Worm (Caenorhabditis elegans): ENCODE data around the gene ttr-17.

Gene ttr-17

ce11 chrIV:11038665-11039064 lies 28.2 kb downstream of the ttr-17 start:
- TF ChIP-seq him-1 (tag; optimal IDR thresholded peaks at IDR 0.05) (no peak), dao-5 (tag; optimal IDR thresholded peaks at IDR 0.05) (no peak), W03F9.2 (tag; optimal IDR thresholded peaks at IDR 0.05) (no peak)

ce11 chrIV:11038618-11038664 lies 28.4 kb downstream of the ttr-17 start, which contains the start of gene kdin-1:
kdin-1 (plus strand) TSS chrIV:11038655.
- TF ChIP-seq him-1 (tag; optimal IDR thresholded peaks at IDR 0.05): no peak
- TF ChIP-seq W03F9.2 (tag; optimal IDR thresholded peaks at IDR 0.05): no peak
- no peak for TF ChIP-seq dao-5 (tag; optimal IDR thresholded peaks at IDR 0.05)

- TF ChIP-seq dao-5 (tag; optimal IDR thresholded peaks at IDR 0.05): no peak
- no peak for TF ChIP-seq W03F9.2 (tag; optimal IDR thresholded peaks at IDR 0.05)
- no peak for TF ChIP-seq him-1 (tag; optimal IDR thresholded peaks at IDR 0.05)
Measured at ce11 chrIV:11038218-11038617, 28.6 kb downstream of the ttr-17 start.

ce11 chrIV:11037118-11037719 lies 29.6 kb downstream of the ttr-17 start:
- TF ChIP-seq dao-5 (tag; optimal IDR thresholded peaks at IDR 0.05) (no peak), W03F9.2 (tag; optimal IDR thresholded peaks at IDR 0.05) (no peak), him-1 (tag; optimal IDR thresholded peaks at IDR 0.05) (no peak)

- TF ChIP-seq him-1 (tag; optimal IDR thresholded peaks at IDR 0.05) (no peak), W03F9.2 (tag; optimal IDR thresholded peaks at IDR 0.05) (peak; percentile 71)
Measured at ce11 chrIV:11036222-11036621, 30.6 kb downstream of the ttr-17 start, which contains the start of gene fkb-1. fkb-1 (plus strand) TSS chrIV:11036582.

ce11 chrIV:11032288-11032687 lies 34.5 kb downstream of the ttr-17 start, which contains the start of gene hrg-6:
hrg-6 (plus strand) TSS chrIV:11032588.
- TF ChIP-seq dao-5 (tag; optimal IDR thresholded peaks at IDR 0.05) (no peak), W03F9.2 (tag; optimal IDR thresholded peaks at IDR 0.05) (no peak)

ce11 chrIV:11031640-11032039 lies 35.2 kb downstream of the ttr-17 start:
- TF ChIP-seq dao-5 (tag; optimal IDR thresholded peaks at IDR 0.05) (no peak), him-1 (tag; optimal IDR thresholded peaks at IDR 0.05) (no peak), W03F9.2 (tag; optimal IDR thresholded peaks at IDR 0.05) (no peak)

- TF ChIP-seq W03F9.2 (tag; optimal IDR thresholded peaks at IDR 0.05) (no peak), dao-5 (tag; optimal IDR thresholded peaks at IDR 0.05) (no peak), him-1 (tag; optimal IDR thresholded peaks at IDR 0.05) (no peak)
Measured at ce11 chrIV:11030893-11031292, 35.9 kb downstream of the ttr-17 start, which contains the start of gene hrg-4. hrg-4 (minus strand) TSS chrIV:11030993.

- no peak for TF ChIP-seq him-1 (tag; optimal IDR thresholded peaks at IDR 0.05)
- no peak for TF ChIP-seq dao-5 (tag; optimal IDR thresholded peaks at IDR 0.05)
- no peak for TF ChIP-seq W03F9.2 (tag; optimal IDR thresholded peaks at IDR 0.05)
Measured at ce11 chrIV:11030117-11030516, 36.7 kb downstream of the ttr-17 start.

ce11 chrIV:11029412-11029811 lies 37.4 kb downstream of the ttr-17 start, which contains the start of gene hrg-5:
hrg-5 (minus strand) TSS chrIV:11029428.
- TF ChIP-seq dao-5 (tag; optimal IDR thresholded peaks at IDR 0.05) (no peak), him-1 (tag; optimal IDR thresholded peaks at IDR 0.05) (no peak), W03F9.2 (tag; optimal IDR thresholded peaks at IDR 0.05) (no peak)

- peak; percentile 5 for TF ChIP-seq dao-5 (tag; optimal IDR thresholded peaks at IDR 0.05)
- peak; percentile 14 for TF ChIP-seq him-1 (tag; optimal IDR thresholded peaks at IDR 0.05)
- TF ChIP-seq W03F9.2 (tag; optimal IDR thresholded peaks at IDR 0.05): peak; percentile 68
Measured at ce11 chrIV:11027560-11027959, 39.3 kb downstream of the ttr-17 start.

- TF ChIP-seq W03F9.2 (tag; optimal IDR thresholded peaks at IDR 0.05): no peak
- no peak for TF ChIP-seq dao-5 (tag; optimal IDR thresholded peaks at IDR 0.05)
- TF ChIP-seq him-1 (tag; optimal IDR thresholded peaks at IDR 0.05): no peak
Measured at ce11 chrIV:11026648-11027047, 40.2 kb downstream of the ttr-17 start.

- TF ChIP-seq W03F9.2 (tag; optimal IDR thresholded peaks at IDR 0.05) (no peak), him-1 (tag; optimal IDR thresholded peaks at IDR 0.05) (no peak), dao-5 (tag; optimal IDR thresholded peaks at IDR 0.05) (no peak)
Measured at ce11 chrIV:11025941-11026340, 40.9 kb downstream of the ttr-17 start.

- TF ChIP-seq dao-5 (tag; optimal IDR thresholded peaks at IDR 0.05) (no peak), him-1 (tag; optimal IDR thresholded peaks at IDR 0.05) (no peak)
Measured at ce11 chrIV:11022303-11022702, 44.5 kb downstream of the ttr-17 start, which contains the start of gene alh-3. alh-3 (plus strand) TSS chrIV:11022603.

- TF ChIP-seq him-1 (tag; optimal IDR thresholded peaks at IDR 0.05) (no peak), W03F9.2 (tag; optimal IDR thresholded peaks at IDR 0.05) (no peak), dao-5 (tag; optimal IDR thresholded peaks at IDR 0.05) (no peak)
Measured at ce11 chrIV:11021512-11022268, 45.1 kb downstream of the ttr-17 start, which contains the start of gene mogs-1. mogs-1 (minus strand) TSS chrIV:11021928.

Measured in whole organism, L4/young adult.